Worm (Caenorhabditis elegans) whole organism, L4 larva: ENCODE data around the gene C05E7.3.

Source experiments
- T20F7.1 ChIP-seq: fragments of 200-800 bp; sonication (Bioruptor generic); optimal IDR thresholded peaks from 2 replicates; lab custom pipeline; 2018; ENCODE audit warnings: mild to moderate bottlenecking, missing genetic modification characterization, missing compliant biosample characterization
- T26A8.4 ChIP-seq: fragments of 200-800 bp; sonication (Bioruptor generic); IDR thresholded peaks from 2 replicates; pipeline ENCODE4 v1.3.6; 2022; ENCODE audit warnings: missing genetic modification characterization, missing compliant biosample characterization
- Y105C5A.15 ChIP-seq: fragments of 200-800 bp; sonication (Bioruptor generic); IDR thresholded peaks from 2 replicates; pipeline ENCODE4 v1.3.6; 2022; ENCODE audit warnings: missing genetic modification characterization, missing compliant biosample characterization
- Y75B8A.6 ChIP-seq: fragments of 200-800 bp; sonication (Bioruptor generic); IDR thresholded peaks from 2 replicates; pipeline ENCODE4 v1.3.6; 2022; ENCODE audit warnings: missing genetic modification reagents, missing genetic modification characterization, missing compliant biosample characterization
- aly-2 ChIP-seq: sonication (generic microtip); optimal IDR thresholded peaks from 2 replicates; lab custom pipeline; 2018; ENCODE audit warnings: missing biosample characterization, missing genetic modification characterization
- ama-1 ChIP-seq: fragments of 150-350 bp; optimal IDR thresholded peaks from 2 replicates; lab custom pipeline; 2014; ENCODE audit warnings: inconsistent platforms, mixed read lengths
- ceh-20 ChIP-seq: fragments of 200-800 bp; sonication (Bioruptor generic); IDR thresholded peaks from 2 replicates; pipeline ENCODE4 v1.3.6; 2022; ENCODE audit warnings: missing genetic modification reagents, missing genetic modification characterization, missing compliant biosample characterization
- daf-12 ChIP-seq: fragments of 150-350 bp; optimal IDR thresholded peaks from 2 replicates; lab custom pipeline; 2014; ENCODE audit warnings: missing biosample characterization, missing genetic modification reagents, missing genetic modification characterization
- daf-16 ChIP-seq, 3 experiments: sonication (generic microtip); optimal IDR thresholded peaks; 2 replicates each; lab custom pipeline; 2016 to 2017; ENCODE audit warnings: missing genetic modification characterization in 3 of 3, missing genetic modification reagents in 3 of 3, mild to moderate bottlenecking in 2 of 3, missing compliant biosample characterization in 2 of 3, missing biosample characterization in 1 of 3, moderate library complexity in 1 of 3
- dpl-1 ChIP-seq: fragments of 150-350 bp; optimal IDR thresholded peaks from 2 replicates; lab custom pipeline; 2014; ENCODE audit warnings: missing biosample characterization, missing genetic modification reagents, missing genetic modification characterization
- dve-1 ChIP-seq: sonication (generic microtip); optimal IDR thresholded peaks from 2 replicates; lab custom pipeline; 2017; ENCODE audit warnings: antibody characterized with exemption, mild to moderate bottlenecking, missing genetic modification characterization, missing compliant biosample characterization; ENCODE audit not compliant: insufficient read depth
- egl-27 ChIP-seq: sonication (generic microtip); optimal IDR thresholded peaks from 3 replicates; lab custom pipeline; 2017; ENCODE audit warnings: missing biosample characterization, missing genetic modification reagents, missing genetic modification characterization
- egl-43 ChIP-seq: fragments of 200-800 bp; sonication (Bioruptor generic); IDR thresholded peaks from 2 replicates; pipeline ENCODE4 v1.3.6; 2022; ENCODE audit warnings: missing genetic modification reagents, missing genetic modification characterization, missing compliant biosample characterization
- fkh-10 ChIP-seq: fragments of 150-350 bp; optimal IDR thresholded peaks from 2 replicates; lab custom pipeline; 2014; ENCODE audit warnings: missing biosample characterization, missing genetic modification reagents, missing genetic modification characterization
- hlh-11 ChIP-seq: fragments of 200-800 bp; sonication (Bioruptor generic); optimal IDR thresholded peaks from 2 replicates; lab custom pipeline; 2018; ENCODE audit warnings: mild to moderate bottlenecking, missing genetic modification characterization, missing compliant biosample characterization
- hlh-30 ChIP-seq: sonication (generic microtip); optimal IDR thresholded peaks from 2 replicates; lab custom pipeline; 2017; ENCODE audit warnings: antibody characterized with exemption, mild to moderate bottlenecking, missing genetic modification characterization, missing compliant biosample characterization; ENCODE audit not compliant: insufficient read depth
- hmg-1.1 ChIP-seq: fragments of 200-800 bp; sonication (Bioruptor generic); IDR thresholded peaks from 2 replicates; pipeline ENCODE4 v1.3.6; 2022; ENCODE audit warnings: missing genetic modification reagents, missing genetic modification characterization, missing compliant biosample characterization
- lin-38 ChIP-seq: fragments of 200-800 bp; sonication (Bioruptor generic); IDR thresholded peaks from 2 replicates; pipeline ENCODE4 v1.3.6; 2022; ENCODE audit warnings: missing genetic modification reagents, missing genetic modification characterization, missing compliant biosample characterization
- lin-39 ChIP-seq: fragments of 150-350 bp; optimal IDR thresholded peaks from 2 replicates; lab custom pipeline; 2014; ENCODE audit warnings: missing biosample characterization, missing genetic modification reagents, missing genetic modification characterization
- lsy-2 ChIP-seq, 2 experiments: fragments of 150-350 bp in 1 of 2; sonication (generic microtip) in 1 of 2; optimal IDR thresholded peaks; 2 replicates each; lab custom pipeline; 2014 to 2017; ENCODE audit warnings: missing biosample characterization in 2 of 2, missing genetic modification characterization in 2 of 2
- mep-1 ChIP-seq: fragments of 150-350 bp; sonication (generic microtip); optimal IDR thresholded peaks from 3 replicates; lab custom pipeline; 2014; ENCODE audit warnings: missing biosample characterization, missing genetic modification characterization
- mes-2 ChIP-seq: sonication (generic microtip); optimal IDR thresholded peaks from 2 replicates; lab custom pipeline; 2016; ENCODE audit warnings: missing genotype, mild to moderate bottlenecking, missing genetic modification characterization, missing compliant biosample characterization; ENCODE audit not compliant: poor library complexity, severe bottlenecking
- mxl-3 ChIP-seq: fragments of 200-800 bp; sonication (Bioruptor generic); optimal IDR thresholded peaks from 2 replicates; lab custom pipeline; 2018; ENCODE audit warnings: mild to moderate bottlenecking, missing genetic modification characterization, missing compliant biosample characterization
- nhr-28 ChIP-seq: fragments of 150-350 bp; optimal IDR thresholded peaks from 2 replicates; lab custom pipeline; 2014; ENCODE audit warnings: missing biosample characterization, missing genetic modification characterization
- pha-4 ChIP-seq, 2 experiments: fragments of 150-350 bp in 1 of 2; fragments of 200-800 bp in 1 of 2; sonication (Bioruptor generic) in 1 of 2; IDR thresholded peaks in 1 of 2; optimal IDR thresholded peaks in 1 of 2; 2 replicates each; pipeline versions ENCODE4 v1.3.6 to Lab custom; 2014 to 2022; ENCODE audit warnings: missing genetic modification characterization in 2 of 2, missing genetic modification reagents in 2 of 2, missing biosample characterization in 1 of 2, missing compliant biosample characterization in 1 of 2
- rbr-2 ChIP-seq: sonication (generic microtip); optimal IDR thresholded peaks from 2 replicates; lab custom pipeline; 2016; ENCODE audit warnings: missing genotype, missing genetic modification characterization, missing compliant biosample characterization
- saeg-2 ChIP-seq: fragments of 200-800 bp; sonication (Bioruptor generic); IDR thresholded peaks from 2 replicates; pipeline ENCODE4 v1.3.6; 2022; ENCODE audit warnings: missing genetic modification reagents, missing genetic modification characterization, missing compliant biosample characterization
- skn-1 ChIP-seq: fragments of 150-350 bp; optimal IDR thresholded peaks from 2 replicates; lab custom pipeline; 2014; ENCODE audit warnings: missing biosample characterization, missing genetic modification characterization
- snpc-1.2 ChIP-seq: fragments of 200-800 bp; sonication (Bioruptor generic); IDR thresholded peaks from 2 replicates; pipeline ENCODE4 v1.3.6; 2022; ENCODE audit warnings: missing genetic modification reagents, missing genetic modification characterization, missing compliant biosample characterization
- spr-3 ChIP-seq: fragments of 200-800 bp; sonication (Bioruptor generic); optimal IDR thresholded peaks from 2 replicates; lab custom pipeline; 2018; ENCODE audit warnings: mild to moderate bottlenecking, missing genetic modification characterization, missing compliant biosample characterization
- zfp-3 ChIP-seq: fragments of 200-800 bp; sonication (Bioruptor generic); conservative IDR thresholded peaks from 2 replicates; pipeline ENCODE4 v1.3.6; 2022; ENCODE audit warnings: missing genetic modification reagents, missing genetic modification characterization, missing compliant biosample characterization

Gene C05E7.3

ce11 chrX:12990529-12991520 lies 44.4 kb upstream of the C05E7.3 start, which contains the start of the genes F11C1.1 and vwa-8 (continued):
- peak; percentile 64; the same call in 1 of the 2 replicates for TF ChIP-seq T26A8.4 (GFP tag; lab: Robert Waterston, UW)
- TF ChIP-seq ama-1, result no peak
- TF ChIP-seq spr-3 (GFP tag; lab: Kevin White, UChicago), result no peak
- no peak for TF ChIP-seq lin-39
- peak; percentile 74 for TF ChIP-seq ceh-20 (GFP tag; lab: Robert Waterston, UW)
- TF ChIP-seq daf-12 (tag; lab: Kevin White, UChicago), result no peak
- TF ChIP-seq fkh-10 (GFP tag; lab: Kevin White, UChicago), result no peak
- peak; percentile 65 for TF ChIP-seq hlh-11
- peak in 1 of 2 experiments; percentile 18 for TF ChIP-seq daf-16 (GFP tag; optimal IDR thresholded peaks at IDR 0.05; lab: Kevin White, UChicago)
- TF ChIP-seq daf-16 (tag; optimal IDR thresholded peaks at IDR 0.05; lab: Kevin White, UChicago), result peak; percentile 53
- peak; percentile 25 for TF ChIP-seq nhr-28
- peak; percentile 36 for TF ChIP-seq mep-1 (tag; lab: Kevin White, UChicago)
- 0 out of 2 replicates have a peak, but pooled peaks have one; percentile 28 for TF ChIP-seq lin-38 (GFP tag; lab: Robert Waterston, UW)
- 0 out of 2 replicates have a peak, but pooled peaks have one; percentile 63 for TF ChIP-seq saeg-2 (GFP tag; lab: Robert Waterston, UW)
- TF ChIP-seq egl-43, result no peak
- peak; percentile 46 for TF ChIP-seq dve-1 (tag; lab: Kevin White, UChicago)
- no peak for TF ChIP-seq aly-2 (tag; lab: Kevin White, UChicago)
- TF ChIP-seq lsy-2 (tag; optimal IDR thresholded peaks at IDR 0.05; lab: Kevin White, UChicago), result peak in 1 of 2 experiments; percentile 24
- TF ChIP-seq mxl-3 (GFP tag; lab: Kevin White, UChicago), result peak; percentile 14

ce11 chrX:12989205-12989604 lies 42.8 kb upstream of the C05E7.3 start, which contains the start of gene F11C1.7:
Gene F11C1.7, plus strand, starts transcription at chrX:12989344.
- TF ChIP-seq hmg-1.1 (peak; percentile 49; the same call in 1 of the 2 replicates), rbr-2 (peak; percentile 3), hlh-30 (tag; lab: Kevin White, UChicago) (peak; percentile 29), T20F7.1 (GFP tag; lab: Kevin White, UChicago) (peak; percentile 88), daf-16 (GFP tag; optimal IDR thresholded peaks at IDR 0.05; lab: Kevin White, UChicago) (no peak), daf-16 (tag; optimal IDR thresholded peaks at IDR 0.05; lab: Kevin White, UChicago) (peak; percentile 73), hlh-11 (peak; percentile 12), lsy-2 (tag; optimal IDR thresholded peaks at IDR 0.05; lab: Kevin White, UChicago) (peak in 1 of 2 experiments; percentile 52), skn-1 (tag; lab: Kevin White, UChicago) (no peak), mes-2 (tag; lab: Kevin White, UChicago) (peak; percentile 38), mep-1 (tag; lab: Kevin White, UChicago) (peak; percentile 53), Y75B8A.6 (no peak), dve-1 (tag; lab: Kevin White, UChicago) (peak; percentile 40), pha-4 (GFP tag; IDR thresholded peaks at IDR 0.05; lab: Robert Waterston, UW) (no peak), pha-4 (tag; optimal IDR thresholded peaks at IDR 0.05; lab: Kevin White, UChicago) (no peak)

ce11 chrX:12987119-12987518 lies 40.7 kb upstream of the C05E7.3 start, which contains the start of gene mff-1:
Gene mff-1, minus strand, starts transcription at chrX:12987219.
- TF ChIP-seq dpl-1 (no peak), zfp-3 (no peak), egl-27 (tag; lab: Kevin White, UChicago) (no peak), Y105C5A.15 (GFP tag; lab: Robert Waterston, UW) (no peak), snpc-1.2 (GFP tag; lab: Robert Waterston, UW) (no peak), rbr-2 (no peak)
- TF ChIP-seq, all 104 proteins: peak for 0
